Fruit fly (Drosophila melanogaster) whole organism, prepupa: ENCODE measurements around the gene Elp1.
A peak's percentile ranks its signal among the peaks of the same experiment; 100 is the strongest.

Experiments used
- Blimp-1 ChIP-seq: fragments of 200-800 bp; sonication (Bioruptor generic); optimal IDR thresholded peaks from 3 replicates; lab custom pipeline; 2017; ENCODE audit warnings: missing biosample characterization, missing genetic modification characterization, mild to moderate bottlenecking, moderate library complexity, missing genetic modification reagents
- CG10669 ChIP-seq: fragments of 200-800 bp; sonication (Bioruptor generic); optimal IDR thresholded peaks from 3 replicates; lab custom pipeline; 2018; ENCODE audit warnings: missing biosample characterization, mild to moderate bottlenecking, missing genetic modification characterization, moderate library complexity
- CG11294 ChIP-seq: fragments of 200-800 bp; sonication (Bioruptor generic); IDR thresholded peaks from 2 replicates; pipeline ENCODE4 v1.3.6; 2022; ENCODE audit warnings: missing biosample characterization, missing genetic modification characterization
- CG11762 ChIP-seq: fragments of 200-800 bp; sonication (Bioruptor generic); optimal IDR thresholded peaks from 3 replicates; lab custom pipeline; 2016; ENCODE audit warnings: missing biosample characterization, missing genetic modification characterization; ENCODE audit not compliant: insufficient read depth
- CG11902 ChIP-seq: fragments of 200-800 bp; sonication (Bioruptor generic); optimal IDR thresholded peaks from 3 replicates; lab custom pipeline; 2016; ENCODE audit warnings: missing biosample characterization, missing genetic modification characterization
- CG15336 ChIP-seq: fragments of 200-800 bp; sonication (Bioruptor generic); IDR thresholded peaks from 2 replicates; pipeline ENCODE4 v1.3.6; 2022; ENCODE audit warnings: missing biosample characterization, missing genetic modification characterization
- CG1621 ChIP-seq: fragments of 200-800 bp; sonication (Bioruptor generic); optimal IDR thresholded peaks from 3 replicates; lab custom pipeline; 2018; ENCODE audit warnings: missing biosample characterization, mild to moderate bottlenecking, missing genetic modification characterization
- CG3032 ChIP-seq: fragments of 200-800 bp; optimal IDR thresholded peaks from 2 replicates; lab custom pipeline; 2019; ENCODE audit warnings: missing biosample characterization, mild to moderate bottlenecking, missing genetic modification characterization, moderate library complexity
- CG31627 ChIP-seq: fragments of 200-800 bp; sonication (Bioruptor generic); optimal IDR thresholded peaks from 3 replicates; lab custom pipeline; 2016; ENCODE audit warnings: missing biosample characterization, missing genetic modification characterization
- CG32006 ChIP-seq: fragments of 200-800 bp; sonication (Bioruptor generic); optimal IDR thresholded peaks from 3 replicates; lab custom pipeline; 2017; ENCODE audit warnings: missing biosample characterization, mild to moderate bottlenecking, missing genetic modification characterization
- CG34406 ChIP-seq: fragments of 200-800 bp; sonication (Bioruptor generic); optimal IDR thresholded peaks from 3 replicates; lab custom pipeline; 2016; ENCODE audit warnings: missing biosample characterization, missing genetic modification characterization
- CG3919 ChIP-seq: fragments of 200-800 bp; sonication (Bioruptor generic); optimal IDR thresholded peaks from 3 replicates; lab custom pipeline; 2016; ENCODE audit warnings: missing biosample characterization, missing genetic modification characterization
- CG4318 ChIP-seq: fragments of 200-800 bp; sonication (Bioruptor generic); optimal IDR thresholded peaks from 3 replicates; lab custom pipeline; 2017; ENCODE audit warnings: missing biosample characterization, mild to moderate bottlenecking, missing genetic modification characterization
- CG6163 ChIP-seq: fragments of 200-800 bp; sonication (Bioruptor generic); IDR thresholded peaks from 3 replicates; pipeline ENCODE4 v1.3.6; 2022; ENCODE audit warnings: missing biosample characterization, missing genetic modification characterization
- CG6276 ChIP-seq: fragments of 200-800 bp; sonication (Bioruptor generic); optimal IDR thresholded peaks from 2 replicates; lab custom pipeline; 2017; ENCODE audit warnings: missing biosample characterization, mild to moderate bottlenecking, missing genetic modification characterization
- CG6808 ChIP-seq: fragments of 200-800 bp; sonication (Bioruptor generic); optimal IDR thresholded peaks from 3 replicates; lab custom pipeline; 2017; ENCODE audit warnings: missing biosample characterization, missing genetic modification characterization, mild to moderate bottlenecking, moderate library complexity, missing genetic modification reagents
- CG8119 ChIP-seq: fragments of 200-800 bp; sonication (Bioruptor generic); IDR thresholded peaks from 3 replicates; pipeline ENCODE4 v1.3.6; 2022; ENCODE audit warnings: missing biosample characterization, missing genetic modification characterization
- CG8319 ChIP-seq: fragments of 200-800 bp; sonication (Bioruptor generic); optimal IDR thresholded peaks from 3 replicates; lab custom pipeline; 2016; ENCODE audit warnings: missing biosample characterization, missing genetic modification characterization
- CG8632 ChIP-seq: fragments of 200-800 bp; sonication (Bioruptor generic); optimal IDR thresholded peaks from 3 replicates; lab custom pipeline; 2016; ENCODE audit warnings: missing biosample characterization, missing genetic modification characterization
- Eip75B ChIP-seq: fragments of 200-800 bp; sonication (Bioruptor generic); optimal IDR thresholded peaks from 3 replicates; lab custom pipeline; 2016; ENCODE audit warnings: missing biosample characterization, missing genetic modification characterization
- Eip78C ChIP-seq: fragments of 200-800 bp; sonication (Bioruptor generic); peaks from one replicate; lab custom pipeline; 2016; ENCODE audit warnings: missing biosample characterization, missing genetic modification characterization
- Eip93F ChIP-seq: fragments of 200-800 bp; sonication (Bioruptor generic); optimal IDR thresholded peaks from 2 replicates; lab custom pipeline; 2016; ENCODE audit warnings: missing biosample characterization, mild to moderate bottlenecking, missing genetic modification characterization
- Gug ChIP-seq: fragments of 200-800 bp; sonication (Bioruptor generic); IDR thresholded peaks from 2 replicates; pipeline ENCODE4 v1.3.6; 2022; ENCODE audit warnings: missing biosample characterization, missing genetic modification characterization
- Hr38 ChIP-seq: sonication (Bioruptor generic); optimal IDR thresholded peaks from 2 replicates; lab custom pipeline; 2016; ENCODE audit warnings: missing biosample characterization, missing genetic modification characterization
- Hr39 ChIP-seq: fragments of 200-800 bp; sonication (Bioruptor generic); optimal IDR thresholded peaks from 2 replicates; lab custom pipeline; 2016; ENCODE audit warnings: missing biosample characterization, missing genetic modification characterization
- Hr4 ChIP-seq: fragments of 200-800 bp; sonication (Bioruptor generic); optimal IDR thresholded peaks from 3 replicates; lab custom pipeline; 2016; ENCODE audit warnings: missing biosample characterization, missing genetic modification characterization
- Met ChIP-seq: fragments of 200-800 bp; sonication (Bioruptor generic); optimal IDR thresholded peaks from 3 replicates; lab custom pipeline; 2016; ENCODE audit warnings: missing biosample characterization, missing genetic modification characterization
- OdsH ChIP-seq: fragments of 200-800 bp; sonication (Bioruptor generic); optimal IDR thresholded peaks from 3 replicates; lab custom pipeline; 2016; ENCODE audit warnings: missing biosample characterization, missing genetic modification characterization
- Sox102F ChIP-seq: fragments of 200-800 bp; sonication (Bioruptor generic); optimal IDR thresholded peaks from 2 replicates; lab custom pipeline; 2016; ENCODE audit warnings: missing biosample characterization, mild to moderate bottlenecking, missing genetic modification characterization
- Sox14 ChIP-seq: fragments of 200-800 bp; sonication (Bioruptor generic); optimal IDR thresholded peaks from 3 replicates; lab custom pipeline; 2016; ENCODE audit warnings: missing biosample characterization, missing genetic modification characterization
- Sox15 ChIP-seq: fragments of 200-800 bp; sonication (Bioruptor generic); optimal IDR thresholded peaks from 3 replicates; lab custom pipeline; 2016; ENCODE audit warnings: missing biosample characterization, missing genetic modification characterization
- achi ChIP-seq: fragments of 200-800 bp; sonication (Bioruptor generic); optimal IDR thresholded peaks from 3 replicates; lab custom pipeline; 2016; ENCODE audit warnings: missing biosample characterization, missing genetic modification characterization
- acj6 ChIP-seq: fragments of 200-800 bp; sonication (Bioruptor generic); optimal IDR thresholded peaks from 3 replicates; lab custom pipeline; 2016; ENCODE audit warnings: missing biosample characterization, missing genetic modification characterization
- dac ChIP-seq: fragments of 200-800 bp; sonication (Bioruptor generic); optimal IDR thresholded peaks from 2 replicates; lab custom pipeline; 2017; ENCODE audit warnings: missing biosample characterization, mild to moderate bottlenecking, missing genetic modification characterization
- eg ChIP-seq: fragments of 200-800 bp; sonication (Bioruptor generic); IDR thresholded peaks from 3 replicates; pipeline ENCODE4 v1.3.6; 2022; ENCODE audit warnings: missing biosample characterization, missing genetic modification characterization
- fd85E ChIP-seq: fragments of 200-800 bp; sonication (Bioruptor generic); optimal IDR thresholded peaks from 3 replicates; lab custom pipeline; 2016; ENCODE audit warnings: missing biosample characterization, missing genetic modification characterization
- lz ChIP-seq: fragments of 200-800 bp; sonication (Bioruptor generic); optimal IDR thresholded peaks from 3 replicates; lab custom pipeline; 2016; ENCODE audit warnings: missing biosample characterization, missing genetic modification characterization
- pdm3 ChIP-seq: fragments of 200-800 bp; sonication (Bioruptor generic); optimal IDR thresholded peaks from 3 replicates; lab custom pipeline; 2016; ENCODE audit warnings: missing biosample characterization, missing genetic modification characterization
- spab ChIP-seq: fragments of 200-800 bp; sonication (Bioruptor generic); optimal IDR thresholded peaks from 2 replicates; lab custom pipeline; 2017; ENCODE audit warnings: missing biosample characterization, mild to moderate bottlenecking, missing genetic modification characterization, missing genetic modification reagents
- ss ChIP-seq, 2 experiments: fragments of 200-800 bp; sonication (Bioruptor generic); optimal IDR thresholded peaks; 2 replicates in 1 of 2; 3 replicates in 1 of 2; lab custom pipeline; 2017 to 2018; ENCODE audit warnings: mild to moderate bottlenecking in 2 of 2, missing biosample characterization in 2 of 2, missing genetic modification characterization in 2 of 2, moderate library complexity in 1 of 2
- svp ChIP-seq: fragments of 200-800 bp; sonication (Bioruptor generic); peaks from one replicate; lab custom pipeline; 2016; ENCODE audit warnings: missing biosample characterization, missing genetic modification characterization
- topi ChIP-seq: fragments of 200-800 bp; sonication (Bioruptor generic); optimal IDR thresholded peaks from 3 replicates; lab custom pipeline; 2016; ENCODE audit warnings: missing biosample characterization, missing genetic modification characterization
- vri ChIP-seq: fragments of 200-800 bp; sonication (Bioruptor generic); optimal IDR thresholded peaks from 3 replicates; lab custom pipeline; 2016; ENCODE audit warnings: missing biosample characterization, mild to moderate bottlenecking, missing genetic modification characterization

The Elp1 gene

DNA sequence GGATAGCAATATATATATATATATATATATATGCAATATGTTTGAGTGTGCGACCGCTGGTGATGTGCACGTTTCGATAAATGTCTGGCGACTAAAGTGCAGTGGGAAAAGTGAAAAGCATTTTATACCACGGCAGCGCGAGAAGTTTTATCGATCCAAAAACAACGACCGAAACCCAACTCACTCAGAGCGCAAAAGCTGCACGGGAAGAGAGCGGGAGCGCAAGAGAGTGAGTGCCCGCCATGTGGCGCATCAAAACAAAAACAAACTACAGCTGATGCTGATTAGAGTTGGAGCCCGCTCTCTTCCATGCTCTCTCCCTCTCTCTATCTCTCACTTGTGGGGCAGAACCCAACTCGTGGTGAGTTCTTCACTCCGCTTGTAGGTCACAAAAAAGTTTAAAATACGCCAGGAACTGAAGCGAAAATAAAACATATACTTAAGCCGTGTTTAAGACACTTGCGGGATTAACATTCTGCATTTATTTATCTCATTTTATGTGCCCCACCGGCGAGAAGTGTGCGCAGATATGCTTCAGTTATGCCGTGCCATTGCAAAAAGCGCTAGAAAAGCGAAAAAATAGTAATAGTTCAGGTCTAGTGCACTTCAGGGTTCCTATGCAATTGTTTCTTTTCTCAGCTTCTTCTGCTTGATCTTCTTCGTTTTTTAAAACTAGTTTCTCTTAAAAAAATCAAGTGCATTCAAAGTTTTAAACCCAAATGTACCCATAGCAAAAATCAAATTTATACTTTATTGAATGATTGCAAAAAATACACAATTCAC, 45.9 kb upstream of the Elp1 start (continued):
- TF ChIP-seq CG10669 (peak; percentile 30), spab (GFP tag; lab: Kevin White, UChicago) (no peak), CG6808 (peak; percentile 57), Sox14 (GFP tag; lab: Kevin White, UChicago) (no peak), CG11762 (GFP tag; lab: Kevin White, UChicago) (no peak), Sox15 (GFP tag; lab: Kevin White, UChicago) (no peak), Hr39 (no peak), Hr4 (GFP tag; lab: Kevin White, UChicago) (no peak), Gug (GFP tag; lab: Robert Waterston, UW) (no peak), Eip75B (GFP tag; lab: Kevin White, UChicago) (peak; percentile 10), CG15336 (peak; percentile 82), dac (GFP tag; lab: Kevin White, UChicago) (no peak), Met (no peak), Blimp-1 (GFP tag; lab: Kevin White, UChicago) (no peak), CG34406 (no peak), topi (GFP tag; lab: Kevin White, UChicago) (no peak), CG11902 (no peak), Sox102F (peak; percentile 26), pdm3 (no peak), Hr38 (GFP tag; lab: Kevin White, UChicago) (no peak), CG1621 (tag; lab: Kevin White, UChicago) (no peak), fd85E (no peak), lz (GFP tag; lab: Kevin White, UChicago) (no peak), OdsH (GFP tag; lab: Kevin White, UChicago) (no peak), CG6276 (GFP tag; lab: Kevin White, UChicago) (peak; percentile 67), CG11294 (GFP tag; lab: Robert Waterston, UW) (no peak), CG3919 (GFP tag; lab: Kevin White, UChicago) (peak; percentile 8), ss (GFP tag; optimal IDR thresholded peaks at IDR 0.05; lab: Kevin White, UChicago) (peak; percentile 64 to 70), vri (peak; percentile 7), CG8319 (GFP tag; lab: Kevin White, UChicago) (no peak), achi (GFP tag; lab: Kevin White, UChicago) (no peak), CG31627 (GFP tag; lab: Kevin White, UChicago) (no peak), CG8119 (GFP tag; lab: Robert Waterston, UW) (peak; percentile 70), CG8632 (GFP tag; lab: Kevin White, UChicago) (no peak), CG3032 (tag; lab: Kevin White, UChicago) (no peak)
- TF ChIP-seq, all 60 proteins: peak for 20

- TF ChIP-seq svp (GFP tag; lab: Kevin White, UChicago) (peak; percentile 12), CG6276 (GFP tag; lab: Kevin White, UChicago) (peak; percentile 58), Hr4 (GFP tag; lab: Kevin White, UChicago) (peak; percentile 47), CG15336 (peak; percentile 62; the same call in 1 of the 2 replicates), CG4318 (peak; percentile 36), eg (GFP tag; lab: Robert Waterston, UW) (peak; percentile 36; the same call in 1 of the 3 replicates), dac (GFP tag; lab: Kevin White, UChicago) (peak; percentile 56), Eip78C (peak; percentile 44), achi (GFP tag; lab: Kevin White, UChicago) (peak; percentile 22), Eip93F (GFP tag; lab: Kevin White, UChicago) (no peak), CG3919 (GFP tag; lab: Kevin White, UChicago) (peak; percentile 24), acj6 (GFP tag; lab: Kevin White, UChicago) (peak; percentile 8), CG6163 (GFP tag; lab: Robert Waterston, UW) (no peak), CG32006 (GFP tag; lab: Kevin White, UChicago) (peak; percentile 75), spab (GFP tag; lab: Kevin White, UChicago) (no peak), CG8119 (GFP tag; lab: Robert Waterston, UW) (peak; percentile 73), ss (GFP tag; optimal IDR thresholded peaks at IDR 0.05; lab: Kevin White, UChicago) (no peak)
- TF ChIP-seq, all 60 proteins: peak for 13
These were observed 44.1 kb upstream of the Elp1 start for dm6 chr3R:11606679-11607078.
